Worm (Caenorhabditis elegans): Measurements from ENCODE around the gene rgl-1.

- TF ChIP-seq nhr-25 (tag; optimal IDR thresholded peaks at IDR 0.05; ENCODE audit: borderline replicate concordance, insufficient read depth) (no peak), nhr-11 (tag; optimal IDR thresholded peaks at IDR 0.05) (no peak), pqm-1 (tag; optimal IDR thresholded peaks at IDR 0.05) (no peak), ceh-20 (GFP tag; IDR thresholded peaks at IDR 0.05) (no peak), nhr-77 (tag; optimal IDR thresholded peaks at IDR 0.05) (no peak), ama-1 (optimal IDR thresholded peaks at IDR 0.05) (no peak), fkh-10 (GFP tag; optimal IDR thresholded peaks at IDR 0.05) (no peak), madf-5 (GFP tag; IDR thresholded peaks at IDR 0.05) (no peak), nhr-28 (tag; optimal IDR thresholded peaks at IDR 0.05) (no peak), php-3 (GFP tag; IDR thresholded peaks at IDR 0.05) (no peak), T26A8.4 (GFP tag; IDR thresholded peaks at IDR 0.05) (no peak), skn-1 (tag; optimal IDR thresholded peaks at IDR 0.05) (no peak), mep-1 (tag; optimal IDR thresholded peaks at IDR 0.05) (no peak), attf-4 (tag; optimal IDR thresholded peaks at IDR 0.05) (no peak)
These were observed 27.6 kb upstream of the rgl-1 start for ce11 chrX:3247768-3248167.

Data from whole organism, L4 larva.